Worm (Caenorhabditis elegans): ENCODE measurements around the gene col-75.

The col-75 gene

ce11 chrII:6454671-6455070 is 28.6 kb downstream of the col-75 start, which contains the start of gene aptf-1:
Gene aptf-1, plus strand, starts transcription at chrII:6454971.
- TF ChIP-seq mab-5 (tag; optimal IDR thresholded peaks at IDR 0.05) (no peak), ceh-83 (GFP tag; optimal IDR thresholded peaks at IDR 0.05) (no peak), snpc-4 (tag; optimal IDR thresholded peaks at IDR 0.05) (no peak), nhr-12 (tag; optimal IDR thresholded peaks at IDR 0.05) (no peak), hlh-1 (tag; optimal IDR thresholded peaks at IDR 0.05) (no peak), ceh-43 (GFP tag; optimal IDR thresholded peaks at IDR 0.05) (no peak), unc-120 (tag; optimal IDR thresholded peaks at IDR 0.05; ENCODE audit: poor library complexity, severe bottlenecking) (no peak), ces-1 (GFP tag; optimal IDR thresholded peaks at IDR 0.05) (no peak), cnd-1 (tag; optimal IDR thresholded peaks at IDR 0.05) (no peak), elt-1 (tag; optimal IDR thresholded peaks at IDR 0.05; ENCODE audit: borderline replicate concordance, insufficient read depth) (no peak), nhr-237 (tag; optimal IDR thresholded peaks at IDR 0.05) (no peak), sptf-1 (tag; optimal IDR thresholded peaks at IDR 0.05) (no peak)

- TF ChIP-seq mep-1 (tag; optimal IDR thresholded peaks at IDR 0.05) (no peak), pha-4 (tag; optimal IDR thresholded peaks at IDR 0.05) (no peak), tbx-8 (GFP tag; optimal IDR thresholded peaks at IDR 0.05) (no peak)
Observed at ce11 chrII:6469340-6469739, 43.2 kb downstream of the col-75 start.

ce11 chrII:6470985-6471384 is 44.9 kb downstream of the col-75 start, which contains the start of gene dgk-5:
Gene dgk-5, minus strand, starts transcription at chrII:6471085.
- no peak for TF ChIP-seq nhr-76 (tag; optimal IDR thresholded peaks at IDR 0.05)
- no peak for TF ChIP-seq mls-2 (tag; optimal IDR thresholded peaks at IDR 0.05)
- no peak for TF ChIP-seq tbx-8 (GFP tag; optimal IDR thresholded peaks at IDR 0.05)
- no peak for TF ChIP-seq mab-5 (tag; optimal IDR thresholded peaks at IDR 0.05)
- no peak for TF ChIP-seq nhr-2 (tag; optimal IDR thresholded peaks at IDR 0.05)
- no peak for TF ChIP-seq ceh-43 (GFP tag; optimal IDR thresholded peaks at IDR 0.05)
- no peak for TF ChIP-seq unc-62 (GFP tag; optimal IDR thresholded peaks at IDR 0.05)

ce11 chrII:6475180-6475737 is 49.2 kb downstream of the col-75 start, which contains the start of gene T28D9.16:
Gene T28D9.16, plus strand, starts transcription at chrII:6475687.
- TF ChIP-seq ham-2 (GFP tag; optimal IDR thresholded peaks at IDR 0.05) (no peak), nhr-237 (tag; optimal IDR thresholded peaks at IDR 0.05) (no peak), flh-1 (GFP tag; optimal IDR thresholded peaks at IDR 0.05) (no peak), ceh-39 (tag; optimal IDR thresholded peaks at IDR 0.05) (no peak), blmp-1 (tag; optimal IDR thresholded peaks at IDR 0.05) (no peak), tbx-8 (GFP tag; optimal IDR thresholded peaks at IDR 0.05) (no peak), ces-1 (GFP tag; optimal IDR thresholded peaks at IDR 0.05) (no peak), mep-1 (tag; optimal IDR thresholded peaks at IDR 0.05) (no peak), pha-4 (tag; optimal IDR thresholded peaks at IDR 0.05) (no peak), nhr-2 (tag; optimal IDR thresholded peaks at IDR 0.05) (no peak), ceh-43 (GFP tag; optimal IDR thresholded peaks at IDR 0.05) (no peak), sptf-1 (tag; optimal IDR thresholded peaks at IDR 0.05) (no peak), lin-13 (tag; optimal IDR thresholded peaks at IDR 0.05) (no peak), elt-3 (tag; optimal IDR thresholded peaks at IDR 0.05) (no peak)

- TF ChIP-seq ceh-43 (GFP tag; optimal IDR thresholded peaks at IDR 0.05) (no peak), nhr-28 (tag; optimal IDR thresholded peaks at IDR 0.05) (no peak), sem-2 (GFP tag; optimal IDR thresholded peaks at IDR 0.05) (no peak), blmp-1 (tag; optimal IDR thresholded peaks at IDR 0.05) (no peak), M03D4.4 (tag; optimal IDR thresholded peaks at IDR 0.05) (no peak), zip-8 (tag; optimal IDR thresholded peaks at IDR 0.05) (no peak), unc-39 (tag; optimal IDR thresholded peaks at IDR 0.05) (no peak), lin-13 (tag; optimal IDR thresholded peaks at IDR 0.05) (no peak), mls-2 (tag; optimal IDR thresholded peaks at IDR 0.05) (no peak), nhr-76 (tag; optimal IDR thresholded peaks at IDR 0.05) (no peak), mep-1 (tag; optimal IDR thresholded peaks at IDR 0.05) (no peak)
Observed at ce11 chrII:6476655-6477054, 50.6 kb downstream of the col-75 start, which contains the start of gene T28D9.4. Gene T28D9.4, plus strand, starts transcription at chrII:6476955.
